Fruit fly (Drosophila melanogaster) whole organism, embryonic: Measurements from ENCODE around the gene CG1824.
A peak's percentile ranks its signal among the peaks of the same experiment; 100 is the strongest.

Experiments
- Atf-2 ChIP-seq: fragments of 200-800 bp; sonication (Bioruptor generic); optimal IDR thresholded peaks from 2 replicates; lab custom pipeline; 2016; ENCODE audit warnings: missing biosample characterization, missing genetic modification characterization
- CG10267 ChIP-seq: fragments of 200-800 bp; sonication (Bioruptor generic); optimal IDR thresholded peaks from 2 replicates; lab custom pipeline; 2018; ENCODE audit warnings: missing biosample characterization, mild to moderate bottlenecking, missing genetic modification characterization, moderate library complexity
- CG11456 ChIP-seq: fragments of 200-800 bp; sonication (Bioruptor generic); IDR thresholded peaks from 3 replicates; pipeline ENCODE4 v1.3.6; 2022; ENCODE audit warnings: missing biosample characterization, missing genetic modification characterization
- CG11560 ChIP-seq: fragments of 200-800 bp; sonication (Bioruptor generic); IDR thresholded peaks from 3 replicates; pipeline ENCODE4 v1.3.6; 2022; ENCODE audit warnings: missing biosample characterization, missing genetic modification characterization
- CG12219 ChIP-seq: fragments of 200-800 bp; sonication (Bioruptor generic); optimal IDR thresholded peaks from 3 replicates; lab custom pipeline; 2018; ENCODE audit warnings: missing biosample characterization, mild to moderate bottlenecking, missing genetic modification characterization
- CG12659 ChIP-seq: fragments of 200-800 bp; sonication (Bioruptor generic); optimal IDR thresholded peaks from 3 replicates; lab custom pipeline; 2017; ENCODE audit warnings: mild to moderate bottlenecking, missing biosample characterization, missing genetic modification reagents, missing genetic modification characterization
- CG13775 ChIP-seq: fragments of 200-800 bp; sonication (Bioruptor generic); optimal IDR thresholded peaks from 3 replicates; lab custom pipeline; 2017; ENCODE audit warnings: missing biosample characterization, mild to moderate bottlenecking, missing genetic modification characterization
- CG15479 ChIP-seq: fragments of 200-800 bp; sonication (Bioruptor generic); optimal IDR thresholded peaks from 3 replicates; lab custom pipeline; 2019; ENCODE audit warnings: missing biosample characterization, mild to moderate bottlenecking, missing genetic modification characterization, moderate library complexity
- CG15696 ChIP-seq: fragments of 200-800 bp; sonication (Bioruptor generic); optimal IDR thresholded peaks from 2 replicates; lab custom pipeline; 2019; ENCODE audit warnings: missing biosample characterization, mild to moderate bottlenecking, missing genetic modification characterization, moderate library complexity
- CG17361 ChIP-seq: fragments of 200-800 bp; sonication (Bioruptor generic); IDR thresholded peaks from 3 replicates; pipeline ENCODE4 v1.3.6; 2022; ENCODE audit warnings: missing biosample characterization, missing genetic modification characterization
- CG17568 ChIP-seq: fragments of 200-800 bp; sonication (Bioruptor generic); optimal IDR thresholded peaks from 2 replicates; lab custom pipeline; 2018; ENCODE audit warnings: missing biosample characterization, mild to moderate bottlenecking, missing genetic modification characterization, moderate library complexity
- CG17829 ChIP-seq: fragments of 200-800 bp; optimal IDR thresholded peaks from 2 replicates; lab custom pipeline; 2019; ENCODE audit warnings: missing biosample characterization, mild to moderate bottlenecking, missing genetic modification characterization, moderate library complexity
- CG2120 ChIP-seq: fragments of 200-800 bp; sonication (Bioruptor generic); optimal IDR thresholded peaks from 3 replicates; lab custom pipeline; 2016; ENCODE audit warnings: missing biosample characterization, missing genetic modification characterization
- CG2712 ChIP-seq: fragments of 200-800 bp; optimal IDR thresholded peaks from 3 replicates; lab custom pipeline; 2019; ENCODE audit warnings: missing biosample characterization, mild to moderate bottlenecking, missing genetic modification characterization, moderate library complexity
- CG7556 ChIP-seq: fragments of 200-800 bp; sonication (Bioruptor generic); optimal IDR thresholded peaks from 2 replicates; lab custom pipeline; 2017; ENCODE audit warnings: missing biosample characterization, mild to moderate bottlenecking, missing genetic modification characterization
- CG7786 ChIP-seq: fragments of 200-800 bp; sonication (Bioruptor generic); optimal IDR thresholded peaks from 2 replicates; lab custom pipeline; 2016; ENCODE audit warnings: missing biosample characterization, missing genetic modification characterization
- CG8290 ChIP-seq, 3 experiments: fragments of 200-800 bp; sonication (Bioruptor generic); optimal IDR thresholded peaks; 2 replicates each; lab custom pipeline; 2016 to 2019; ENCODE audit warnings: missing biosample characterization in 3 of 3, missing genetic modification characterization in 3 of 3, mild to moderate bottlenecking in 2 of 3, moderate library complexity in 1 of 3
- D19A ChIP-seq: fragments of 200-800 bp; optimal IDR thresholded peaks from 3 replicates; lab custom pipeline; 2019; ENCODE audit warnings: missing biosample characterization, mild to moderate bottlenecking, missing genetic modification characterization, moderate library complexity
- Dbx ChIP-seq: fragments of 200-800 bp; sonication (Bioruptor generic); IDR thresholded peaks from 3 replicates; pipeline ENCODE4 v1.3.6; 2022; ENCODE audit warnings: missing biosample characterization, missing genetic modification characterization
- Dref ChIP-seq: fragments of 200-800 bp; sonication (Bioruptor generic); IDR thresholded peaks from 2 replicates; pipeline ENCODE4 v1.3.6; 2022; ENCODE audit warnings: missing biosample characterization, missing genetic modification characterization
- Drgx ChIP-seq: fragments of 200-800 bp; sonication (Bioruptor generic); IDR thresholded peaks from 2 replicates; pipeline ENCODE4 v1.3.6; 2022; ENCODE audit warnings: missing biosample characterization, missing genetic modification characterization
- Fer2 ChIP-seq: fragments of 200-800 bp; sonication (Bioruptor generic); optimal IDR thresholded peaks from 2 replicates; lab custom pipeline; 2018; ENCODE audit warnings: missing biosample characterization, mild to moderate bottlenecking, missing genetic modification characterization, moderate library complexity
- HLH54F ChIP-seq: fragments of 200-800 bp; sonication (Bioruptor generic); optimal IDR thresholded peaks from 3 replicates; lab custom pipeline; 2016; ENCODE audit warnings: missing biosample characterization, missing genetic modification characterization
- Hmr ChIP-seq: fragments of 200-800 bp; sonication (Bioruptor generic); optimal IDR thresholded peaks from 3 replicates; lab custom pipeline; 2017; ENCODE audit warnings: mild to moderate bottlenecking, missing biosample characterization, missing genetic modification reagents, missing genetic modification characterization
- Hr51 ChIP-seq, 2 experiments: fragments of 200-800 bp; sonication (Bioruptor generic); optimal IDR thresholded peaks; 2 replicates in 1 of 2; 3 replicates in 1 of 2; lab custom pipeline; 2016 to 2018; ENCODE audit warnings: missing biosample characterization in 2 of 2, missing genetic modification characterization in 2 of 2, mild to moderate bottlenecking in 1 of 2, moderate library complexity in 1 of 2
- Lim3 ChIP-seq: fragments of 200-800 bp; sonication (Bioruptor generic); IDR thresholded peaks from 2 replicates; pipeline ENCODE4 v1.3.6; 2022; ENCODE audit warnings: missing biosample characterization, missing genetic modification characterization
- Oli ChIP-seq: fragments of 200-800 bp; sonication (Bioruptor generic); optimal IDR thresholded peaks from 2 replicates; lab custom pipeline; 2018; ENCODE audit warnings: missing biosample characterization, mild to moderate bottlenecking, missing genetic modification characterization, moderate library complexity
- Ptx1 ChIP-seq: fragments of 200-800 bp; sonication (Bioruptor generic); IDR thresholded peaks from 2 replicates; pipeline ENCODE4 v1.3.6; 2022; ENCODE audit warnings: missing biosample characterization, missing genetic modification characterization
- Rx ChIP-seq: fragments of 200-800 bp; sonication (Bioruptor generic); IDR thresholded peaks from 2 replicates; pipeline ENCODE4 v1.3.6; 2022; ENCODE audit warnings: missing biosample characterization, missing genetic modification characterization
- Sry-δ ChIP-seq: fragments of 200-800 bp; sonication (Bioruptor generic); optimal IDR thresholded peaks from 2 replicates; lab custom pipeline; 2016; ENCODE audit warnings: missing biosample characterization, missing genetic modification characterization
- amos ChIP-seq: fragments of 200-800 bp; sonication (Bioruptor generic); IDR thresholded peaks from 2 replicates; pipeline ENCODE4 v1.3.6; 2022; ENCODE audit warnings: missing biosample characterization, missing genetic modification characterization; ENCODE audit not compliant: partially characterized antibody
- ase ChIP-seq: fragments of 200-800 bp; sonication (Bioruptor generic); IDR thresholded peaks from 3 replicates; pipeline ENCODE4 v1.3.6; 2022; ENCODE audit warnings: missing biosample characterization, missing genetic modification characterization
- az2 ChIP-seq: fragments of 200-800 bp; sonication (Bioruptor generic); optimal IDR thresholded peaks from 3 replicates; lab custom pipeline; 2016; ENCODE audit warnings: missing biosample characterization, missing genetic modification characterization
- cg ChIP-seq: fragments of 200-800 bp; sonication (Bioruptor generic); optimal IDR thresholded peaks from 3 replicates; lab custom pipeline; 2019; ENCODE audit warnings: missing biosample characterization, mild to moderate bottlenecking, missing genetic modification characterization, moderate library complexity
- dmrt11E ChIP-seq: fragments of 200-800 bp; sonication (Bioruptor generic); optimal IDR thresholded peaks from 3 replicates; lab custom pipeline; 2018; ENCODE audit warnings: missing biosample characterization, mild to moderate bottlenecking, missing genetic modification characterization, moderate library complexity
- exex ChIP-seq: fragments of 200-800 bp; sonication (Bioruptor generic); optimal IDR thresholded peaks from 4 replicates; lab custom pipeline; 2018; ENCODE audit warnings: missing biosample characterization, mild to moderate bottlenecking, missing genetic modification characterization, moderate library complexity
- fd96Cb ChIP-seq: fragments of 200-800 bp; sonication (Bioruptor generic); optimal IDR thresholded peaks from 2 replicates; lab custom pipeline; 2018; ENCODE audit warnings: missing biosample characterization, mild to moderate bottlenecking, missing genetic modification characterization, moderate library complexity
- gem ChIP-seq: fragments of 200-800 bp; sonication (Bioruptor generic); optimal IDR thresholded peaks from 2 replicates; lab custom pipeline; 2019; ENCODE audit warnings: missing biosample characterization, mild to moderate bottlenecking, missing genetic modification characterization, moderate library complexity
- gfzf ChIP-seq: fragments of 200-800 bp; sonication (Bioruptor generic); optimal IDR thresholded peaks from 2 replicates; lab custom pipeline; 2016; ENCODE audit warnings: missing biosample characterization, mild to moderate bottlenecking, missing genetic modification characterization, moderate library complexity
- ham ChIP-seq: fragments of 200-800 bp; sonication (Bioruptor generic); IDR thresholded peaks from 2 replicates; pipeline ENCODE4 v1.3.6; 2022; ENCODE audit warnings: missing biosample characterization, missing genetic modification characterization
- insv ChIP-seq, 2 experiments: fragments of 200-800 bp; sonication (Bioruptor generic); optimal IDR thresholded peaks; 3 replicates each; lab custom pipeline; 2016 to 2018; ENCODE audit warnings: missing biosample characterization in 2 of 2, missing genetic modification characterization in 2 of 2
- kah ChIP-seq: fragments of 200-800 bp; sonication (Bioruptor generic); optimal IDR thresholded peaks from 2 replicates; lab custom pipeline; 2018; ENCODE audit warnings: missing biosample characterization, mild to moderate bottlenecking, missing genetic modification characterization
- mam ChIP-seq: fragments of 200-800 bp; sonication (Bioruptor generic); optimal IDR thresholded peaks from 3 replicates; lab custom pipeline; 2016; ENCODE audit warnings: missing biosample characterization, missing genetic modification characterization
- nerfin-1 ChIP-seq: fragments of 200-800 bp; sonication (Bioruptor generic); optimal IDR thresholded peaks from 3 replicates; lab custom pipeline; 2019; ENCODE audit warnings: missing biosample characterization, mild to moderate bottlenecking, missing genetic modification characterization, moderate library complexity
- tll ChIP-seq, 2 experiments: fragments of 200-800 bp in 1 of 2; fragments of >200 bp in 1 of 2; sonication (Bioruptor generic) in 1 of 2; optimal IDR thresholded peaks; 2 replicates each; lab custom pipeline; 2017 to 2019; ENCODE audit warnings: missing biosample characterization in 2 of 2, missing genetic modification characterization in 2 of 2, mild to moderate bottlenecking in 1 of 2, moderate library complexity in 1 of 2
- trem ChIP-seq: fragments of 200-800 bp; optimal IDR thresholded peaks from 3 replicates; lab custom pipeline; 2019; ENCODE audit warnings: missing biosample characterization, mild to moderate bottlenecking, missing genetic modification characterization, moderate library complexity
- unc-4 ChIP-seq: fragments of 200-800 bp; sonication (Bioruptor generic); IDR thresholded peaks from 2 replicates; pipeline ENCODE4 v1.3.6; 2022; ENCODE audit warnings: missing biosample characterization, missing genetic modification characterization; ENCODE audit not compliant: partially characterized antibody

Gene CG1824

dm6 chrX:12595610-12596336 is at the start of gene CG1824, which contains the start of gene Sec16:
TSS of gene CG1824 (minus strand) at chrX:12595624.
TSS of gene Sec16 (plus strand) at chrX:12596047.
- no peak for TF ChIP-seq CG17568 (GFP tag; lab: Kevin White, UChicago)
- TF ChIP-seq CG12659 (GFP tag; lab: Kevin White, UChicago) = peak; percentile 45
- TF ChIP-seq HLH54F (GFP tag; lab: Kevin White, UChicago) = peak; percentile 44
- no peak for TF ChIP-seq Atf-2
- no peak for TF ChIP-seq kah (GFP tag; lab: Kevin White, UChicago)
- no peak for TF ChIP-seq ase (GFP tag; lab: Robert Waterston, UW)
- TF ChIP-seq gfzf (GFP tag; lab: Kevin White, UChicago) = peak; percentile 36
- peak; percentile 49 for TF ChIP-seq unc-4 (GFP tag; lab: Robert Waterston, UW)
- TF ChIP-seq gem = peak; percentile 70
- peak; percentile 60 for TF ChIP-seq exex (tag; lab: Kevin White, UChicago)
- TF ChIP-seq Oli (tag; lab: Kevin White, UChicago) = peak; percentile 32
- peak; percentile 26 for TF ChIP-seq D19A (tag; lab: Kevin White, UChicago)
- peak in 1 of 2 experiments; percentile 62 for TF ChIP-seq Hr51 (GFP tag; optimal IDR thresholded peaks at IDR 0.05; lab: Kevin White, UChicago)
- TF ChIP-seq Lim3 (GFP tag; lab: Robert Waterston, UW) = no peak
- TF ChIP-seq ham (GFP tag; lab: Robert Waterston, UW) = no peak
- TF ChIP-seq az2 = peak; percentile 47
- TF ChIP-seq cg (GFP tag; lab: Kevin White, UChicago) = peak; percentile 60
- TF ChIP-seq CG13775 (GFP tag; lab: Kevin White, UChicago) = peak; percentile 66
- TF ChIP-seq CG12219 (GFP tag; lab: Kevin White, UChicago) = no peak
- TF ChIP-seq dmrt11E (tag; lab: Kevin White, UChicago) = peak; percentile 29
- TF ChIP-seq Sry-δ = peak; percentile 82
- TF ChIP-seq CG7786 (GFP tag; lab: Kevin White, UChicago) = peak; percentile 7
- 0 out of 3 replicates have a peak, but pooled peaks have one; percentile 20 for TF ChIP-seq CG11456 (GFP tag; lab: Robert Waterston, UW)
- peak; percentile 24 for TF ChIP-seq mam (GFP tag; lab: Kevin White, UChicago)
- TF ChIP-seq CG17361 (GFP tag; lab: Robert Waterston, UW) = peak; percentile 84
- TF ChIP-seq Rx = no peak
- peak; percentile 51 for TF ChIP-seq CG7556
- TF ChIP-seq CG15479 = peak; percentile 56
- peak; percentile 57 for TF ChIP-seq CG2120 (GFP tag; lab: Kevin White, UChicago)
- TF ChIP-seq tll (GFP tag; optimal IDR thresholded peaks at IDR 0.05; lab: Kevin White, UChicago) = peak in 1 of 2 experiments; percentile 18
- TF ChIP-seq CG8290 (GFP tag; optimal IDR thresholded peaks at IDR 0.05; lab: Kevin White, UChicago) = peak; percentile 2
- no peak for TF ChIP-seq CG8290 (tag; optimal IDR thresholded peaks at IDR 0.05; lab: Kevin White, UChicago)
- TF ChIP-seq CG2712 (tag; lab: Kevin White, UChicago) = peak; percentile 51
- TF ChIP-seq Fer2 (tag; lab: Kevin White, UChicago) = peak; percentile 19
- TF ChIP-seq Drgx = 0 out of 2 replicates have a peak, but pooled peaks have one; percentile 5
- TF ChIP-seq Hmr = peak; percentile 5
- peak; percentile 20 for TF ChIP-seq nerfin-1 (tag; lab: Kevin White, UChicago)
- peak in 1 of 2 experiments; percentile 92 for TF ChIP-seq insv (GFP tag; optimal IDR thresholded peaks at IDR 0.05; lab: Kevin White, UChicago)
- TF ChIP-seq Dbx (GFP tag; lab: Robert Waterston, UW) = peak; percentile 33; the same call in 1 of the 3 replicates
- peak; percentile 41 for TF ChIP-seq CG17829 (tag; lab: Kevin White, UChicago)
- 0 out of 2 replicates have a peak, but pooled peaks have one; percentile 43 for TF ChIP-seq amos (GFP tag; lab: Robert Waterston, UW)
- TF ChIP-seq Dref (GFP tag; lab: Robert Waterston, UW) = peak; percentile 63
- 0 out of 2 replicates have a peak, but pooled peaks have one; percentile 36 for TF ChIP-seq Ptx1 (GFP tag; lab: Robert Waterston, UW)
- TF ChIP-seq CG10267 = peak; percentile 52
- peak; percentile 58 for TF ChIP-seq trem (tag; lab: Kevin White, UChicago)
- peak; percentile 54 for TF ChIP-seq CG15696 (tag; lab: Kevin White, UChicago)
- no peak for TF ChIP-seq CG11560 (tag; lab: Robert Waterston, UW)
- TF ChIP-seq fd96Cb (tag; lab: Kevin White, UChicago) = peak; percentile 23
